Worm (Caenorhabditis elegans) whole organism, L4/young adult: ENCODE data around the gene sams-3.

Experiments used
- W03F9.2 ChIP-seq: fragments of 150-350 bp; optimal IDR thresholded peaks from 2 replicates; lab custom pipeline; 2014; ENCODE audit warnings: missing biosample characterization, missing genetic modification characterization
- dao-5 ChIP-seq: sonication (generic microtip); optimal IDR thresholded peaks from 2 replicates; lab custom pipeline; 2016; ENCODE audit warnings: missing genotype, missing genetic modification characterization, moderate library complexity, missing compliant biosample characterization
- him-1 ChIP-seq: sonication (generic microtip); optimal IDR thresholded peaks from 2 replicates; lab custom pipeline; 2016; ENCODE audit warnings: missing genotype, missing genetic modification reagents, missing genetic modification characterization, missing compliant biosample characterization

The sams-3 gene

DNA sequence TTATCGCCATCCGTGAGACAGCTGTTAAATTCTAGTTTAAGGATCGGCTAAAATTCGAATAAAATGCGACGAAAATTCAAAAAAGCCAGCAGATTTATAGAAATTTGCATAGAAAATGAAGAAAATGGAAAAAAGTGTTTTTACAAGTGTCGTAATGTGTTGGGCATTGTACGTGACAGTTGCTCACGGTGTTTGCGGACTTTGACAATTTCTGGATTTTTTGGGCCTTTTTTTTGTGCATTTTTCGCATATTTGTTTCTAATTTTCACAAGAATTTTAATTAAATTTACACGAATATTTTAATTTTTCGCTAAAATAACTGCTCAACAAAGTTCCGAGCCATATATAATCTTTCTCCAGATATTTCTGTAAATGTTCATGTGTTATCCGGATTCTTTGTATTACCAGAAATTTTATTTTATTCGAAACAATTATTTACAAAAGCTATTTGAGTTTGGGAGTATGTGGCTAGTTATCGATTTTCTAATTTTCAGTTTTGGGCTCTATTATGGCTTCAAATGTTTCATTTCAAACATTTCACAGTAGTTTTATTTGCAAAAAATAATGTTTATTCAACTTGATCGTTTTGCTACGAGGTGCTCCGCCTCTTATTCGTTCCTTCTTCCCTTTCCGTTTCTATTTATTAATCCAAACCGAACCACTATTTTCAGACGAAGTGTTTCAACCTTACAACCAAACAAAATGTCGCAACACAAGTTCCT lies at the start of gene sams-3:
sams-3 (plus strand) TSS at position 672 of the 722 bp plus-strand sequence.
- TF ChIP-seq him-1 (tag; lab: Kevin White, UChicago): no peak
- peak; percentile 7 for TF ChIP-seq W03F9.2 (tag; lab: Kevin White, UChicago)

DNA sequence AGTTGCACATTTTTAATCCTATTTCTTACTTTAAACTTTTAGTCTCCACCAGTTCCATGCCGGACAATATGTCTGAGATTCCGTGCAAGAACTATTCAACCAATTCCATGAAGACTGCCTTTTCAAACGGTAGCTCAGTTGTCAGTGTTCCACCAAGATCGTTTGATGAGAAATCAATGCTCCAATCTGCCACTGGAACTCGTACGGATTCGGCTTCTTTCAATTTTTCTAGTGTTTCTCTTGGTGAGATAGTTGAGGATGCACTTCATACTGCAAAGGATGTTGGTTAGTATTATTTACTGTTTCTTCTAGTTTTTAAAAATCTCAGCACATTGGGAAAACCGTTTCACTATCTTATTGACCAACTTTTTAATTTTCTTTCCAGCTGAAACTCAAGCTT lies 48.9 kb upstream of the sams-3 start:
- TF ChIP-seq W03F9.2 (tag; lab: Kevin White, UChicago) (no peak), him-1 (tag; lab: Kevin White, UChicago) (no peak), dao-5 (tag; lab: Kevin White, UChicago) (no peak)

DNA sequence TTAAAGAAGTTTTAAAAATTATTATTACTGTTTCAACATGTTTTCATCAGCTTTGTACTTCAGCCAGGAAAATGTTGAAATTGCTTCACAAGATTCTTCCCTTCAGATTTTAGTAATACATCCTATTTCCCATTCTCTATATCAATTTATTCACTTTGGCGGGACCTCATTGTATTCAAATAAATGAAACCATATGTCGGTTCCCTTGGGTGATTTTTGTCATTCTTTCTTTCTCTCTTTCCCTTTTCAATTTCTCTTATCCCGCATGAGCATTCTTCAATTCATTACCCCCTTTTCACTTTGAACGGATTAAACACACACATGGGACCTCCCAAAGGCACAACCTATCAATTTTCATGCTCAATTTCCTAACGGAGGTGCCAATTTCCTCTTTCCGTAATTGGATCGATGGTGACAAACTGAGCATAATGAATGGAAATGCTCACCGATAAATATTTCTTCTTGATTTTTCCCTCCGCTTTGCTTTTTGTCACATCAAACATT lies 44.9 kb upstream of the sams-3 start:
- TF ChIP-seq him-1 (tag; lab: Kevin White, UChicago) (no peak), W03F9.2 (tag; lab: Kevin White, UChicago) (no peak), dao-5 (tag; lab: Kevin White, UChicago) (no peak)

DNA sequence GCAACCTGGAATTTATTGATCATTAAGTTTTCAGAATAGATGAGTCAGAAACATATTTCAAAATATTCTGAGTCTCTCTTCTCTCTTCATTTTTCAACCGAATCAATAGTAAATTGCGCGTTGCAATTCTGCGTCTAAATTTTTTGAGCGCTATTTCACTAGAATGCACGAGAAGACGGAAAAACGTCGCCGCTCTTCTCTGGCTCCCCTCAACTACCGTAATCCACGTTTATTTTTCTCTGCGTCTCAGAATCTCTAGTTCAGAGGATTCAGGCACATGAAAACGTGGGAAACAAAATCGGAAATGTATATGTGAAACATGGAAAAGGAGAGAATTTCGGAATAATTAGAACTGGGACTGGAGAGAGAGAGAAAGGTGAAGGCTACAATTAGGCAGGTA lies 43.0 kb upstream of the sams-3 start:
- TF ChIP-seq dao-5 (tag; lab: Kevin White, UChicago): no peak
- TF ChIP-seq him-1 (tag; lab: Kevin White, UChicago): no peak
- TF ChIP-seq W03F9.2 (tag; lab: Kevin White, UChicago): no peak

DNA sequence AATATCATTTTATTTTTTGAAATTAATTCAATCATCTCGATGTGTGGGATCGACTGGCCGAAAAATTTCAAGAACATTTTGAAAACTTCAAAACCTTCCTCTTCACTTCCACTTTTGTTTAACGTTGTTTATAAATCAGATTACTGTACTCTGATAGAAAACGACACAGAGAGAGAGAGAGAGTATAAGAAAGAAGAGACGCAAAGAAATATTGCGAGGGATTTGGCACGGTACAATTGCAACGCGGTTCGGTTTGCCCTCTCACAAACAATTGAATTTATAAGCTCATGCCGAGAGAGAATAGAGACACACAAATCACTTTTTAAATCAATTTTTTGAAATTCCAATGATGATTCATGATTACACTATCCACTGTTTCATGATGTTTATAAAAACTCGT lies 42.1 kb upstream of the sams-3 start:
- TF ChIP-seq him-1 (tag; lab: Kevin White, UChicago) (no peak), W03F9.2 (tag; lab: Kevin White, UChicago) (no peak), dao-5 (tag; lab: Kevin White, UChicago) (no peak)

DNA sequence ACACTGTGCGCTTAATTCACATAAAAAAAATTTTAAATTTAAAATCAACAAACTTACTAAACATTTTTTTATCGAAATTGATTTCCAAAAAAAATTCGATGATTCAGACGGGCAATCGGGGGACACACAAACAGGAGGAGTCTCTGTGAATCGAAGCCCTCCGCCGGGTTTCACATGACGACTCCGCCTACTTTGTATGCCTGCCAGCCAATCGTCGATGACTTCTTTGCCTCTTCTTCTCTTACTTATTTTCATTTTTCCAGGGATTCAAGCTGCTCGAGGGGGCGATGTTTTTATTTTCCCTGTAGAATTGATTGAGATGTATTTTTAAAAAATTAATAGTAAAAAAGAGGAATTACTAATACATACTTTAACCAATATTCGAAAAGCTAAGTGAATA lies 41.5 kb upstream of the sams-3 start, which contains the start of gene lntl-1:
lntl-1 (minus strand) TSS at position 185 of the 400 bp plus-strand sequence.
- no peak for TF ChIP-seq dao-5 (tag; lab: Kevin White, UChicago)
- TF ChIP-seq him-1 (tag; lab: Kevin White, UChicago): no peak
- TF ChIP-seq W03F9.2 (tag; lab: Kevin White, UChicago): no peak

DNA sequence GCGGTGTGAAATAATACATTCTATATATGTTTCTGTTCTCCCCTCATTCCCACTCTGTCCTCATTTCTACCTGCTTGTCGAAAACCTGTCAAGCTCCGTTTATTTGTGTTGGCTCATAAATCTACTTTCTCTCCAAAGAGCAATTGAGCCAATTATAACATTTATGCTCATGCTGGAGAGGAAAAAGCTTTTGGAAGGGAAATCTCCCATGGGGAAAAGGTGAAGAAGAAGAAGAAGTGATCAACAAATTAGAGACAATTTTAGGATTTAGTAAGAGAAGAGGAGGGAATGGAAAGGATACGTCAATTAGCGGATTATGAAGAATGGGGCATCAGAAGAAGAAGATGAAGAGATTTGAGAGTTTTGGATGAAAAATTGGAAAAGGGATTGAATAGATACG lies 38.7 kb upstream of the sams-3 start:
- no peak for TF ChIP-seq him-1 (tag; lab: Kevin White, UChicago)
- TF ChIP-seq W03F9.2 (tag; lab: Kevin White, UChicago): no peak
- TF ChIP-seq dao-5 (tag; lab: Kevin White, UChicago): no peak

DNA sequence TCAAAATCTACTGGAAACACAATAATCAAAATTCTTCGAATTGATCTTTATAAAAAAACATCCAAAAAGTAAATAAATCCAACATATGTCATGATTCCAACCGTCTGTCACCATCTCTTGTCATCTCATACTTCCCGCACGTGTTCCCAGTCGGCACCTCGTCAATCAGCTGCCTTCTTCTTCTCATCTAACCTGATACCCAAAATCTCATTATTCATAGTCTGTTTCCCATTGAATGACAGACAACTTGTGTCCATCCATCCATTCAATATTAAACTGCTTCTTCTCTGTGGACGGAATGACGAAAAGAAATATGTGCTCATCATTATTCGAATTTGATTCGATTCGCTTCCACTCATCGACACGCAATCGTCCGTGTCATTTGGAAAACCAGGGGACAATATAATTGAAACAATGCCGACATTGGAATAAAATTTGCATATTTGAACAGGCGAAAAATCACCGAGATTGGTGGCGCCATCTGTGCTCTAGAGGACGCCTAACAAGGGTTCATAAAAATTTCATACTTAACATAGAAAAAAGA lies 37.3 kb upstream of the sams-3 start:
- TF ChIP-seq dao-5 (tag; lab: Kevin White, UChicago): no peak
- no peak for TF ChIP-seq W03F9.2 (tag; lab: Kevin White, UChicago)
- no peak for TF ChIP-seq him-1 (tag; lab: Kevin White, UChicago)

DNA sequence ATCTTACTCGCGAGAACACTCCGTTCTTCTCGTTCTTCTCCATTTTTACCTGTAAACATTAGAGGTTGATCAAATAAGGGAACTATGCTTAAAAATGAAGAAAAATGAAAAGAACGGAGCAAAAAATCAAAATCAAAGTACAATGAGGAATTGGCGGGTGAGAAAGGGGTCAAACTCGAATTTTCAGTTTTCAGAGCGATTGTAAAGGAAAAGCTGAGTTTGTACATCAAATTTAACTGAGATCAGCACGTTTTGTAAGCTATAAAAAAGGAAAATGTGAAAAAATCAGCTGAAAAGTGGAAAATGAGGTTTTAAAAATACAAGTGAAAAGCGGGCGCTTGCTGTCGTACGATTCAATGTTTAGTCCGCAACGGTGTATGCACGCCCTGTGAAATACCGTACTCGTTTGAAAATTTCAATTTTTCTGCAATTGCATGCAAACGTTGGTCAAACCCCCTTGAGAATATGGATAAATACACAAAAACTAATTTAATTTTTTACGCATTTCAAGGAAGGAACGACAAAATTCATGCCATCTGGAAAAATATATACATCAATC lies 34.3 kb upstream of the sams-3 start, which contains the start of gene oops-1:
oops-1 (minus strand) TSS at position 51 of the 559 bp plus-strand sequence.
- peak; percentile 13 for TF ChIP-seq W03F9.2 (tag; lab: Kevin White, UChicago)
- TF ChIP-seq him-1 (tag; lab: Kevin White, UChicago): no peak

DNA sequence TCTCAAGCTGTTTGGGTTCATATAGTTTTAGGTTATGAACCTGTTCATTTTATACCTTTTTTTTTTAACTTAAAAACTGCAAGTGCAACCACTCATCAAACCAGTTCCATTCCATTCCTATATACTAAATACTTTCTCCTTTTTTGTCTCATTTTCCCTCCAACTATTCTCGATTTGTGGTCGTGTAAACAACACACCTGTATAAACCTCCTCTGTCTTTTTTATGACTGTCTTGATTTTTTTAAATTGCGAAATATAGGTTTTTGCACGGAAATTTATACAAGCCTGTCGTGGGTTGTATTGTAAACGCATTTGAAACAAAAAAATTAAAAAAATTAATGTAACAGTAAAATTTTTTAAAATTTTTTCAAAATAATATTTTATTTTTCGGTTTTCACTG lies 32.0 kb upstream of the sams-3 start:
- no peak for TF ChIP-seq dao-5 (tag; lab: Kevin White, UChicago)

DNA sequence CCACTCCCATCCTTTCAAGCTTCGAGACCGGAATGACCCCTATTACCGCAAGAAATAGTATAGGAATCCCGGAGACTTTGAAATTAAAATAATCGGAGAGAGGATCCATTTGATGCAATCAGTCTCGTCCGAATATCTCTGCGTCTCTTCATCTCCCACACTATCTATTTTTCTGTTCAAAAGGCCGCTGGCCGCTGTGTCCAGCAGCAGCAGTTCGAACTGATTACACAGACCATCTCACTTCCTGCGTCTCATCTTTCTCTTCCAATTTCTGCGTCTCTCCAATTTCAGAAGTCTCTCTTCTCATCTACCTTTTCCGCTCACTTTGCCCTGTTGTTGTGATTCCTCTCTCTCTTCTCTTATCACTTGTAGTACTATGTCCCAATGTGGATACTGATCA lies 31.0 kb upstream of the sams-3 start:
- no peak for TF ChIP-seq him-1 (tag; lab: Kevin White, UChicago)

DNA sequence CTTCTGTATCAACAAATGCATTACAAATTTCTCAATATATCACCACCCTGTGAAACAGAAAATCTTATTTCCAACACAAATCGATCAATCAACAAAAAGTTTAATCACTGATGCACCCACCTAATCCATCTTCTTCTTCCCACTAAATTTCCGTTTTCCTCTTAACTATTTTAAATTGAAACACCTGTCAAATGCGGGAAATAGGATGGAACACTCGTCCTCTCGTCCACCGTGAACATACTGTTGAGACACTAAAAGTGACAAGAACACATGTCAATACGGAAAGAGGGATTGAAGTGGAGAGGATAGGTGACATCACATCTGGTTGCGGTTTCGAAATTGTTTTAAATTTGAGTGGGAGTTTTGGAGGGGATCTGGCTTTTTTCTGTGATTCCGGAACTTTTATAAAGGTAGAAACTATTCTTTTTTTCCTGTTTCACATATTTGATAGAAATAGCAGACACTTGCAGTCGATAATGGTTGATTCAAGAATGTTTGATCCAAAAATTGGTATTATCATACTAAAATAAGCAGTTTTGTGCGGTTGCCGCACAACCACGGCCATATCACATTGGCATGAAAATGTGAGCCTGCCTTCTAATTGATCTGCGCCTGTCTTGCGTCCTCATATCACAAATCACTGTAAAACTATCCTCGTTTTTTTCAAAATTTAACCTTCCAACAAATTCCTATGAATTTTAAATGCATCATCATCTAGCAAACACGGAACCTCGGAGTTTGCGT lies 28.2 kb upstream of the sams-3 start:
- no peak for TF ChIP-seq him-1 (tag; lab: Kevin White, UChicago)
- no peak for TF ChIP-seq W03F9.2 (tag; lab: Kevin White, UChicago)
- no peak for TF ChIP-seq dao-5 (tag; lab: Kevin White, UChicago)

DNA sequence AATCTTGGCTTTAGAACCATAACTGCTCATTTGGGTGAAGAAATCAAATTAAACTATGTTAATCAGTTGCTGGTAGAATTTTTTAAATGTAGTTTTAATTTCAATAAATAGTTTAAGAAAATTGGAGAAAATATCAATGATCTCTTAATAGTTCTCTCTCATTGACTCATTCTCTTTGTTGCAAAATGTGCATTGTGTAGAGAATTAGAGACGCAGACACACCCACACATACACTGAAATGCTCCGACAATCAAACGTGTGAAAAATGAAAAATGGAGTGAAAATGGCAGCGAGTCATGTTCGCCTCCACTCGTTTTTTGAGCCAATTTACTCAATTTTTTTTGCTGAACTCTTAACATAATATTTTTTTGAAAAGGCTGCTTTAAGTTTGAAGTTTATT lies 27.5 kb upstream of the sams-3 start:
- TF ChIP-seq him-1 (tag; lab: Kevin White, UChicago) (no peak), W03F9.2 (tag; lab: Kevin White, UChicago) (no peak), dao-5 (tag; lab: Kevin White, UChicago) (no peak)
